Worm (Caenorhabditis elegans) whole organism, mixed stage, embryonic: ENCODE measurements around the gene F46C8.8.

Source experiments
- elt-1 ChIP-seq: sonication (generic microtip); optimal IDR thresholded peaks from 2 replicates; lab custom pipeline; 2017; ENCODE audit warnings: missing genetic modification characterization, mild to moderate bottlenecking, missing compliant biosample characterization, antibody characterized with exemption, moderate library complexity, borderline replicate concordance; ENCODE audit not compliant: insufficient read depth
- ham-2 ChIP-seq: fragments of 200-800 bp; sonication (Bioruptor generic); optimal IDR thresholded peaks from 2 replicates; lab custom pipeline; 2018; ENCODE audit warnings: mild to moderate bottlenecking, missing genetic modification characterization, missing compliant biosample characterization
- lin-13 ChIP-seq: fragments of 150-350 bp; optimal IDR thresholded peaks from 2 replicates; lab custom pipeline; 2014; ENCODE audit warnings: missing biosample characterization, missing genetic modification characterization
- mab-5 ChIP-seq: fragments of 150-350 bp; optimal IDR thresholded peaks from 2 replicates; lab custom pipeline; 2014; ENCODE audit warnings: missing biosample characterization, missing genetic modification characterization
- nhr-237 ChIP-seq: fragments of 150-350 bp; optimal IDR thresholded peaks from 2 replicates; lab custom pipeline; 2014; ENCODE audit warnings: missing biosample characterization, missing genetic modification characterization
- nhr-76 ChIP-seq: sonication (generic microtip); optimal IDR thresholded peaks from 2 replicates; lab custom pipeline; 2017; ENCODE audit warnings: missing biosample characterization, missing genetic modification characterization
- pha-4 ChIP-seq: fragments of 150-350 bp; optimal IDR thresholded peaks from 2 replicates; lab custom pipeline; 2018; ENCODE audit warnings: missing biosample characterization, missing genetic modification reagents, missing genetic modification characterization
- snpc-4 ChIP-seq: fragments of 150-350 bp; optimal IDR thresholded peaks from 2 replicates; lab custom pipeline; 2014; ENCODE audit warnings: missing biosample characterization, missing genetic modification characterization
- unc-62 ChIP-seq: fragments of 150-350 bp; optimal IDR thresholded peaks from 2 replicates; lab custom pipeline; 2014; ENCODE audit warnings: missing biosample characterization, missing genetic modification reagents, missing genetic modification characterization
- ztf-11 ChIP-seq: fragments of 150-350 bp; optimal IDR thresholded peaks from 2 replicates; lab custom pipeline; 2014; ENCODE audit warnings: missing biosample characterization, missing genetic modification characterization

DNA sequence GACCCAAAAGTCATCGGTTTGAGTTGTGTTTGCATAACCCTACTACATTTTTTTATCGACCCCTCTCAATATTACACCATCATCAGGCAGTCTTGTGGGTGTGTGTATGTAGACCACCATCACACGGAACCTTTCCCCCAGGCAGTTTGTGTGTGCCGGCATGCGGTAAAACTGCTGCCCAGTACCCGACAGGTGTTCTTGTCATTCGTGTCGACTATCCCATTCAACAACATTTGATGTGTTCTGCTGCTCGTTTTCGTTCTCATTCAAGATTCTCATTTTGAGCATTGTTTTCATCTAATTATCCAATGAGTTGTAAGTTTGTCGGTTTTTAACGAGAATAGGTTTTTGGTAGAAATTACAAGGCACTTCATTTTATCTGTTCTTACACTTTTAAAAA lies 31.6 kb downstream of the F46C8.8 start:
- TF ChIP-seq lin-13 (no peak), nhr-76 (tag; lab: Kevin White, UChicago) (no peak), mab-5 (tag; lab: Kevin White, UChicago) (no peak), pha-4 (tag; lab: Kevin White, UChicago) (no peak), unc-62 (GFP tag; lab: Kevin White, UChicago) (no peak), snpc-4 (tag; lab: Kevin White, UChicago) (no peak), elt-1 (tag; lab: Kevin White, UChicago) (no peak), ztf-11 (tag; lab: Kevin White, UChicago) (no peak), ham-2 (GFP tag; lab: Kevin White, UChicago) (no peak), nhr-237 (tag; lab: Kevin White, UChicago) (no peak)
